Fruit fly (Drosophila melanogaster): ENCODE data around the gene S-Lap2.

dm6 chr3L:8648836-8649235, 29.1 kb downstream of the S-Lap2 start, which contains the start of gene Arr2:
- no peak for TF ChIP-seq CG6276 (GFP tag; optimal IDR thresholded peaks at IDR 0.05)
- no peak for TF ChIP-seq Lpt (GFP tag; optimal IDR thresholded peaks at IDR 0.05)
- no peak for TF ChIP-seq Ets21C (GFP tag; optimal IDR thresholded peaks at IDR 0.05)
- no peak for TF ChIP-seq svp (GFP tag)
- no peak for TF ChIP-seq Gug (GFP tag; IDR thresholded peaks at IDR 0.05)
- no peak for TF ChIP-seq Hr39 (GFP tag; optimal IDR thresholded peaks at IDR 0.05)
- TF ChIP-seq Smox (GFP tag; optimal IDR thresholded peaks at IDR 0.05) = no peak
- no peak for TF ChIP-seq CG11902 (GFP tag; optimal IDR thresholded peaks at IDR 0.05)
- TF ChIP-seq achi (GFP tag; optimal IDR thresholded peaks at IDR 0.05) = no peak
- no peak for TF ChIP-seq CG7368 (GFP tag; optimal IDR thresholded peaks at IDR 0.05)
- TF ChIP-seq Hr4 (GFP tag; optimal IDR thresholded peaks at IDR 0.05) = no peak

All from whole organism, prepupa.